Fruit fly (Drosophila melanogaster) whole organism, pupa: ENCODE data around the gene MED31.
A peak's percentile ranks its signal among the peaks of the same experiment; 100 is the strongest.

Experiments used
- CG10348 ChIP-seq: fragments of 200-800 bp; sonication (Bioruptor generic); IDR thresholded peaks from 2 replicates; pipeline ENCODE4 v1.3.6; 2022; ENCODE audit warnings: missing biosample characterization, missing genetic modification characterization
- CG12605 ChIP-seq: fragments of 200-800 bp; sonication (Bioruptor generic); IDR thresholded peaks from 2 replicates; pipeline ENCODE4 v1.3.6; 2022; ENCODE audit warnings: missing biosample characterization, missing genetic modification characterization
- CG13204 ChIP-seq: fragments of 200-800 bp; sonication (Bioruptor generic); optimal IDR thresholded peaks from 2 replicates; lab custom pipeline; 2018; ENCODE audit warnings: missing biosample characterization, mild to moderate bottlenecking, missing genetic modification characterization, moderate library complexity
- CG14655 ChIP-seq: fragments of 200-800 bp; sonication (Bioruptor generic); optimal IDR thresholded peaks from 3 replicates; lab custom pipeline; 2017; ENCODE audit warnings: mild to moderate bottlenecking, missing biosample characterization, missing genetic modification reagents, missing genetic modification characterization
- CG15710 ChIP-seq: fragments of 200-800 bp; sonication (Bioruptor generic); optimal IDR thresholded peaks from 2 replicates; lab custom pipeline; 2018; ENCODE audit warnings: missing biosample characterization, mild to moderate bottlenecking, missing genetic modification characterization, moderate library complexity
- CG17806 ChIP-seq: fragments of 200-800 bp; sonication (Bioruptor generic); optimal IDR thresholded peaks from 2 replicates; lab custom pipeline; 2018; ENCODE audit warnings: missing biosample characterization, mild to moderate bottlenecking, missing genetic modification characterization, moderate library complexity
- CG32121 ChIP-seq: fragments of 200-800 bp; sonication (Bioruptor generic); IDR thresholded peaks from 2 replicates; pipeline ENCODE4 v1.3.6; 2022; ENCODE audit warnings: missing biosample characterization, missing genetic modification characterization
- CG34367 ChIP-seq: fragments of 200-800 bp; sonication (Bioruptor generic); optimal IDR thresholded peaks from 2 replicates; lab custom pipeline; 2018; ENCODE audit warnings: missing biosample characterization, mild to moderate bottlenecking, missing genetic modification characterization
- CG4496 ChIP-seq: fragments of 200-800 bp; sonication (Bioruptor generic); IDR thresholded peaks from 3 replicates; pipeline ENCODE4 v1.3.6; 2022; ENCODE audit warnings: missing biosample characterization, missing genetic modification characterization
- CG8159 ChIP-seq: fragments of 200-800 bp; sonication (Bioruptor generic); optimal IDR thresholded peaks from 3 replicates; lab custom pipeline; 2018; ENCODE audit warnings: missing biosample characterization, mild to moderate bottlenecking, missing genetic modification characterization, moderate library complexity
- CG8301 ChIP-seq: fragments of 200-800 bp; sonication (Bioruptor generic); optimal IDR thresholded peaks from 2 replicates; lab custom pipeline; 2018; ENCODE audit warnings: missing biosample characterization, mild to moderate bottlenecking, missing genetic modification characterization
- CG9948 ChIP-seq: fragments of 200-800 bp; sonication (Bioruptor generic); optimal IDR thresholded peaks from 2 replicates; lab custom pipeline; 2018; ENCODE audit warnings: missing biosample characterization, mild to moderate bottlenecking, missing genetic modification characterization, moderate library complexity
- D1 ChIP-seq: fragments of 200-800 bp; sonication (Bioruptor generic); optimal IDR thresholded peaks from 2 replicates; lab custom pipeline; 2018; ENCODE audit warnings: missing biosample characterization, mild to moderate bottlenecking, missing genetic modification characterization, moderate library complexity
- EcR ChIP-seq: fragments of 200-800 bp; sonication (Bioruptor generic); optimal IDR thresholded peaks from 3 replicates; lab custom pipeline; 2019; ENCODE audit warnings: missing biosample characterization, missing genetic modification characterization, mild to moderate bottlenecking, moderate library complexity, missing genetic modification reagents
- Ets98B ChIP-seq: fragments of 200-800 bp; sonication (Bioruptor generic); IDR thresholded peaks from 2 replicates; pipeline ENCODE4 v1.3.6; 2022; ENCODE audit warnings: missing biosample characterization, missing genetic modification characterization
- Pif1A ChIP-seq: fragments of 200-800 bp; sonication (Bioruptor generic); optimal IDR thresholded peaks from 3 replicates; lab custom pipeline; 2016; ENCODE audit warnings: missing biosample characterization, missing genetic modification characterization
- Pif1B ChIP-seq: fragments of 200-800 bp; sonication (Bioruptor generic); optimal IDR thresholded peaks from 3 replicates; lab custom pipeline; 2016; ENCODE audit warnings: missing biosample characterization, missing genetic modification characterization
- Snoo ChIP-seq: fragments of 200-800 bp; sonication (Bioruptor generic); optimal IDR thresholded peaks from 3 replicates; lab custom pipeline; 2017; ENCODE audit warnings: missing biosample characterization, mild to moderate bottlenecking, missing genetic modification characterization, inconsistent platforms
- fd96Ca ChIP-seq: fragments of 200-800 bp; sonication (Bioruptor generic); IDR thresholded peaks from 3 replicates; pipeline ENCODE4 v1.3.6; 2022; ENCODE audit warnings: missing biosample characterization, missing genetic modification characterization
- gl ChIP-seq: fragments of 200-800 bp; sonication (Bioruptor generic); optimal IDR thresholded peaks from 2 replicates; lab custom pipeline; 2018; ENCODE audit warnings: missing biosample characterization, mild to moderate bottlenecking, missing genetic modification characterization
- rn ChIP-seq: fragments of 200-800 bp; sonication (Bioruptor generic); IDR thresholded peaks from 2 replicates; pipeline ENCODE4 v1.3.6; 2022; ENCODE audit warnings: missing biosample characterization, missing genetic modification characterization

MED31 gene

dm6 chr3R:4667399-4668201 is 25.8 kb downstream of the MED31 start:
- TF ChIP-seq gl (tag; lab: Kevin White, UChicago) (no peak), CG32121 (no peak), Pif1B (GFP tag; lab: Kevin White, UChicago) (peak; percentile 45), CG8301 (peak; percentile 69), D1 (no peak), Ets98B (GFP tag; lab: Robert Waterston, UW) (no peak), CG9948 (tag; lab: Kevin White, UChicago) (peak; percentile 66), CG34367 (tag; lab: Kevin White, UChicago) (peak; percentile 18), Snoo (peak; percentile 27), CG4496 (GFP tag; lab: Robert Waterston, UW) (no peak; the same call in 2 of the 3 replicates), CG14655 (GFP tag; lab: Kevin White, UChicago) (peak; percentile 81), CG10348 (GFP tag; lab: Robert Waterston, UW) (no peak), CG13204 (GFP tag; lab: Kevin White, UChicago) (no peak), fd96Ca (GFP tag; lab: Robert Waterston, UW) (no peak), CG17806 (tag; lab: Kevin White, UChicago) (no peak), Pif1A (GFP tag; lab: Kevin White, UChicago) (peak; percentile 33), CG12605 (GFP tag; lab: Robert Waterston, UW) (no peak), rn (GFP tag; lab: Robert Waterston, UW) (no peak), CG8159 (tag; lab: Kevin White, UChicago) (peak; percentile 48), EcR (peak; percentile 93), CG15710 (tag; lab: Kevin White, UChicago) (peak; percentile 26)

DNA sequence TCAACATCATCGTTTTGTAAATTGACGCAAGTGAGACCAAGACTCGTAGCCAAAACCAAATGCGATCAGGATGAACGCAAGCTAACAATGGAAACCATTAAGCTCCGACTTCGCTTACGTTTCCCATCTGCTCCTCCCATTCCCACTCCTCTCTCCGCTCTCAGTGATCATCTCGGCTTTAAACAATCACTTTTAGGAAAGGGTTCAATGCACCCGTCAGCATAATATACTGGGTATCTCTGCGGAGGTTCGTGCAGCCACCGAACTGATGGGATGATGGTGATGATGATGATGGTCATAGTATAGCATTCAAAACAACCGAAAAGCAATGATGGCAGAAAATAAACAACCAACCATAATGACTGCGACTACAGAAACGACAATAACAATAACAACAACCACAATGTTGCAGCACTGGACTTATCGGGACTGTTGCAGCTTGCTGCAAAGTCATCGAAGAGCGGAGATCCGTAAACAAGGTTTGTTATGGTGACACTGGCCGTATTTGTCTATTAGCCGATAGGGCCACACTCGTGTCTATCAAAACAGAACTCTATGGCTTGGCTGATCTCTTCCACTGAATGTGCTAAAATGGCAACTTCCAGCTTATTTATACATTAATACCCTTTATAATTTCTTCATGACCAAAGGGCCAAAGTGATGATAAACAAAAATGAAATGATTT is 35.4 kb downstream of the MED31 start:
- no peak for TF ChIP-seq CG8301
- peak; percentile 72 for TF ChIP-seq EcR
- no peak for TF ChIP-seq Pif1A (GFP tag; lab: Kevin White, UChicago)

- TF ChIP-seq CG14655 (GFP tag; lab: Kevin White, UChicago), result no peak
- TF ChIP-seq CG13204 (GFP tag; lab: Kevin White, UChicago), result no peak
- TF ChIP-seq Pif1A (GFP tag; lab: Kevin White, UChicago), result no peak
- TF ChIP-seq CG32121, result no peak
- no peak for TF ChIP-seq Ets98B (GFP tag; lab: Robert Waterston, UW)
- no peak for TF ChIP-seq CG8159 (tag; lab: Kevin White, UChicago)
- no peak for TF ChIP-seq fd96Ca (GFP tag; lab: Robert Waterston, UW)
- TF ChIP-seq CG15710 (tag; lab: Kevin White, UChicago), result no peak
- no peak for TF ChIP-seq CG12605 (GFP tag; lab: Robert Waterston, UW)
- TF ChIP-seq CG8301, result no peak
- TF ChIP-seq Snoo, result no peak
- TF ChIP-seq Pif1B (GFP tag; lab: Kevin White, UChicago), result no peak
- no peak for TF ChIP-seq EcR
- TF ChIP-seq CG4496 (GFP tag; lab: Robert Waterston, UW), result no peak
- no peak for TF ChIP-seq CG10348 (GFP tag; lab: Robert Waterston, UW)
- TF ChIP-seq CG9948 (tag; lab: Kevin White, UChicago), result no peak
- TF ChIP-seq gl (tag; lab: Kevin White, UChicago), result no peak
- TF ChIP-seq, all 21 proteins: peak for 0
Observed at dm6 chr3R:4678362-4678761, 36.6 kb downstream of the MED31 start.

dm6 chr3R:4687207-4687606 is 45.4 kb downstream of the MED31 start:
- TF ChIP-seq CG14655 (GFP tag; lab: Kevin White, UChicago) (peak; percentile 85), CG34367 (tag; lab: Kevin White, UChicago) (peak; percentile 44), D1 (no peak), gl (tag; lab: Kevin White, UChicago) (no peak), rn (GFP tag; lab: Robert Waterston, UW) (no peak), Pif1B (GFP tag; lab: Kevin White, UChicago) (peak; percentile 55), CG17806 (tag; lab: Kevin White, UChicago) (peak; percentile 53), CG8301 (peak; percentile 80), Snoo (no peak), CG12605 (GFP tag; lab: Robert Waterston, UW) (peak; percentile 56; the same call in 1 of the 2 replicates), CG15710 (tag; lab: Kevin White, UChicago) (peak; percentile 35), CG8159 (tag; lab: Kevin White, UChicago) (peak; percentile 39), Pif1A (GFP tag; lab: Kevin White, UChicago) (peak; percentile 56), EcR (no peak), CG32121 (peak; percentile 58), CG9948 (tag; lab: Kevin White, UChicago) (peak; percentile 63), CG10348 (GFP tag; lab: Robert Waterston, UW) (no peak), CG4496 (GFP tag; lab: Robert Waterston, UW) (peak; percentile 80), fd96Ca (GFP tag; lab: Robert Waterston, UW) (no peak; the same call in 2 of the 3 replicates), Ets98B (GFP tag; lab: Robert Waterston, UW) (peak; percentile 17; the same call in 1 of the 2 replicates), CG13204 (GFP tag; lab: Kevin White, UChicago) (no peak)
- TF ChIP-seq, all 21 proteins: peak for 13

DNA sequence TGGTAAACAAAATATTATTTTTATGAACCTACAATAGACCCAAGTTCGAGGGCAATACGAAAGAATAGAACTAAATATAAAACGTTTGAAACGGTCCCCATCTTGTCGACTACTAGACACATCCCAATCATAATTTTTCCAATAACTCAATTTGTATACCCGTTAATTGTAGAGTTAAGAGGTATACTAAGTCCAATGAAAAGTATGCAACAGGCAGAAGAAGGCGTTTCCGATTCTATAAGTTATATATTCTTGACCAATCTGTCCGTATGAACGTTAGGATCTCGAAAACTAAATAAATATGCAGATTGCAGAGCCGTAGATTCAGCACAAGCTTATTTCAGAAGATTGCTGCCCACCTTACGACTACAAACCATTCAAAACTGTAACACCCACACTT is 48.7 kb downstream of the MED31 start, which contains the start of gene CG33927:
Gene CG33927 (minus strand): TSS at position 101 of the 400 bp plus-strand sequence.
- TF ChIP-seq CG17806 (tag; lab: Kevin White, UChicago), result no peak
- no peak for TF ChIP-seq CG8159 (tag; lab: Kevin White, UChicago)
- no peak for TF ChIP-seq CG10348 (GFP tag; lab: Robert Waterston, UW)
- TF ChIP-seq Pif1A (GFP tag; lab: Kevin White, UChicago), result no peak
- TF ChIP-seq fd96Ca (GFP tag; lab: Robert Waterston, UW), result no peak
- no peak for TF ChIP-seq CG12605 (GFP tag; lab: Robert Waterston, UW)
- no peak for TF ChIP-seq CG15710 (tag; lab: Kevin White, UChicago)
- TF ChIP-seq Ets98B (GFP tag; lab: Robert Waterston, UW), result no peak
- no peak for TF ChIP-seq CG13204 (GFP tag; lab: Kevin White, UChicago)
- no peak for TF ChIP-seq CG14655 (GFP tag; lab: Kevin White, UChicago)
- TF ChIP-seq CG34367 (tag; lab: Kevin White, UChicago), result no peak
- no peak for TF ChIP-seq CG8301
- TF ChIP-seq EcR, result no peak
- no peak for TF ChIP-seq D1
- no peak for TF ChIP-seq CG4496 (GFP tag; lab: Robert Waterston, UW)
- TF ChIP-seq gl (tag; lab: Kevin White, UChicago), result no peak
- no peak for TF ChIP-seq CG9948 (tag; lab: Kevin White, UChicago)
- TF ChIP-seq Pif1B (GFP tag; lab: Kevin White, UChicago), result no peak
